Fruit fly (Drosophila melanogaster) S2 (cell line): Measurements from ENCODE around the gene BckdhA.

Experiments
- CG8478 ChIP-seq: fragments of >200 bp; optimal IDR thresholded peaks from 2 replicates; lab custom pipeline; 2018
- CTCF ChIP-seq, 2 experiments: fragments of >200 bp; optimal IDR thresholded peaks; 2 replicates each; lab custom pipeline; 2018

BckdhA gene

dm6 chr3R:9534595-9535217 is 20.9 kb upstream of the BckdhA start:
- TF ChIP-seq CG8478 (lab: Kevin White, UChicago), result no peak
- TF ChIP-seq CTCF (optimal IDR thresholded peaks at IDR 0.05; lab: Kevin White, UChicago), result no peak

dm6 chr3R:9543495-9544180 is 11.9 kb upstream of the BckdhA start:
- TF ChIP-seq CG8478 (lab: Kevin White, UChicago) (no peak), CTCF (optimal IDR thresholded peaks at IDR 0.05; lab: Kevin White, UChicago) (no peak)

dm6 chr3R:9546808-9547381 is 8.7 kb upstream of the BckdhA start:
- no peak for TF ChIP-seq CTCF (optimal IDR thresholded peaks at IDR 0.05; lab: Kevin White, UChicago)
- TF ChIP-seq CG8478 (lab: Kevin White, UChicago), result no peak

- no peak for TF ChIP-seq CG8478 (lab: Kevin White, UChicago)
- TF ChIP-seq CTCF (optimal IDR thresholded peaks at IDR 0.05; lab: Kevin White, UChicago), result no peak
Observed at dm6 chr3R:9548769-9549168, 6.8 kb upstream of the BckdhA start.

- TF ChIP-seq CTCF (optimal IDR thresholded peaks at IDR 0.05; lab: Kevin White, UChicago) (no peak), CG8478 (lab: Kevin White, UChicago) (no peak)
Observed at dm6 chr3R:9550265-9551012, 5.1 kb upstream of the BckdhA start.

- TF ChIP-seq CG8478 (lab: Kevin White, UChicago), result no peak
- TF ChIP-seq CTCF (optimal IDR thresholded peaks at IDR 0.05; lab: Kevin White, UChicago), result no peak
Observed at dm6 chr3R:9551013-9551658, 4.4 kb upstream of the BckdhA start.

- TF ChIP-seq CTCF (optimal IDR thresholded peaks at IDR 0.05; lab: Kevin White, UChicago) (no peak), CG8478 (lab: Kevin White, UChicago) (no peak)
Observed at dm6 chr3R:9551659-9552435, 3.7 kb upstream of the BckdhA start, which contains the start of the genes mura and RnpS1. mura (minus strand) TSS chr3R:9551806. RnpS1 (plus strand) TSS chr3R:9552034.

- no peak for TF ChIP-seq CG8478 (lab: Kevin White, UChicago)
- TF ChIP-seq CTCF (optimal IDR thresholded peaks at IDR 0.05; lab: Kevin White, UChicago), result no peak
Observed at dm6 chr3R:9559413-9560014, 3.9 kb downstream of the BckdhA start, which contains the start of the genes AP-1mu and MBD-like. AP-1mu (minus strand) TSS chr3R:9559525. MBD-like (plus strand) TSS chr3R:9559760.

dm6 chr3R:9561121-9561520 is 5.5 kb downstream of the BckdhA start:
- TF ChIP-seq CG8478 (lab: Kevin White, UChicago) (no peak), CTCF (optimal IDR thresholded peaks at IDR 0.05; lab: Kevin White, UChicago) (no peak)

dm6 chr3R:9563240-9563992 is 7.8 kb downstream of the BckdhA start, which contains the start of the genes CG9393 and Vps45:
CG9393 (minus strand) TSS chr3R:9563673.
Vps45 (plus strand) TSS chr3R:9563924.
- no peak for TF ChIP-seq CG8478 (lab: Kevin White, UChicago)
- TF ChIP-seq CTCF (optimal IDR thresholded peaks at IDR 0.05; lab: Kevin White, UChicago), result peak in 1 of 2 experiments; percentile 13

dm6 chr3R:9565895-9566294 is 10.3 kb downstream of the BckdhA start, which contains the start of gene CG16789:
CG16789 (plus strand) TSS chr3R:9566195.
- TF ChIP-seq CG8478 (lab: Kevin White, UChicago) (no peak), CTCF (optimal IDR thresholded peaks at IDR 0.05; lab: Kevin White, UChicago) (no peak)

- TF ChIP-seq CTCF (optimal IDR thresholded peaks at IDR 0.05; lab: Kevin White, UChicago), result no peak
- no peak for TF ChIP-seq CG8478 (lab: Kevin White, UChicago)
Observed at dm6 chr3R:9570114-9570513, 14.5 kb downstream of the BckdhA start, which contains the start of gene CG16790. CG16790 (minus strand) TSS chr3R:9570214.
